Fruit fly (Drosophila melanogaster) whole organism, adult: Measurements from ENCODE around the gene CG1213.

Experiments
- CG11617 ChIP-seq: fragments of 200-800 bp; sonication (Bioruptor generic); optimal IDR thresholded peaks from 2 replicates; lab custom pipeline; 2017; ENCODE audit warnings: mild to moderate bottlenecking, missing biosample characterization, missing genetic modification reagents, missing genetic modification characterization
- CG12768 ChIP-seq: fragments of 200-800 bp; sonication (Bioruptor generic); optimal IDR thresholded peaks from 2 replicates; lab custom pipeline; 2017; ENCODE audit warnings: missing biosample characterization, missing genetic modification characterization, mild to moderate bottlenecking, moderate library complexity, missing genetic modification reagents
- CG14711 ChIP-seq: fragments of 200-800 bp; sonication (Bioruptor generic); optimal IDR thresholded peaks from 2 replicates; lab custom pipeline; 2018; ENCODE audit warnings: missing biosample characterization, mild to moderate bottlenecking, missing genetic modification characterization, moderate library complexity
- CG1620 ChIP-seq: fragments of 200-800 bp; sonication (Bioruptor generic); optimal IDR thresholded peaks from 2 replicates; lab custom pipeline; 2016; ENCODE audit warnings: missing biosample characterization, missing genetic modification characterization
- CG33017 ChIP-seq: fragments of 200-800 bp; sonication (Bioruptor generic); optimal IDR thresholded peaks from 2 replicates; lab custom pipeline; 2018; ENCODE audit warnings: missing biosample characterization, mild to moderate bottlenecking, missing genetic modification characterization, moderate library complexity
- CG5204 ChIP-seq: fragments of 200-800 bp; sonication (Bioruptor generic); optimal IDR thresholded peaks from 2 replicates; lab custom pipeline; 2016; ENCODE audit warnings: missing biosample characterization, missing genetic modification characterization
- CG7045 ChIP-seq: fragments of 200-800 bp; sonication (Bioruptor generic); optimal IDR thresholded peaks from 2 replicates; lab custom pipeline; 2017; ENCODE audit warnings: missing biosample characterization, mild to moderate bottlenecking, missing genetic modification characterization
- CG7101 ChIP-seq: fragments of 200-800 bp; sonication (Bioruptor generic); optimal IDR thresholded peaks from 2 replicates; lab custom pipeline; 2018; ENCODE audit warnings: missing biosample characterization, mild to moderate bottlenecking, missing genetic modification characterization, moderate library complexity
- Clk ChIP-seq: fragments of 200-800 bp; sonication (Bioruptor generic); optimal IDR thresholded peaks from 2 replicates; lab custom pipeline; 2017; ENCODE audit warnings: missing biosample characterization, missing genetic modification characterization
- Crg-1 ChIP-seq: fragments of 200-800 bp; sonication (Bioruptor generic); optimal IDR thresholded peaks from 2 replicates; lab custom pipeline; 2016; ENCODE audit warnings: missing biosample characterization, missing genetic modification characterization
- Hr96 ChIP-seq: fragments of 200-800 bp; sonication (Bioruptor generic); optimal IDR thresholded peaks from 2 replicates; lab custom pipeline; 2016; ENCODE audit warnings: missing biosample characterization, missing genetic modification characterization
- Mnt ChIP-seq: fragments of 200-800 bp; sonication (Bioruptor generic); optimal IDR thresholded peaks from 2 replicates; lab custom pipeline; 2016; ENCODE audit warnings: missing biosample characterization, mild to moderate bottlenecking, missing genetic modification characterization
- bab1 ChIP-seq: fragments of 200-800 bp; sonication (Bioruptor generic); optimal IDR thresholded peaks from 3 replicates; lab custom pipeline; 2019; ENCODE audit warnings: missing biosample characterization, mild to moderate bottlenecking, missing genetic modification characterization, moderate library complexity
- cic ChIP-seq: fragments of 200-800 bp; sonication (Bioruptor generic); optimal IDR thresholded peaks from 2 replicates; lab custom pipeline; 2017; ENCODE audit warnings: missing biosample characterization, mild to moderate bottlenecking, missing genetic modification characterization, moderate library complexity
- cnc ChIP-seq, 2 experiments: fragments of >200 bp; optimal IDR thresholded peaks; 2 replicates each; lab custom pipeline; 2017
- kay ChIP-seq: fragments of 200-800 bp; sonication (Bioruptor generic); peaks from one replicate; lab custom pipeline; 2016; ENCODE audit warnings: missing biosample characterization, missing genetic modification characterization, borderline replicate concordance
- ovo ChIP-seq: fragments of 200-800 bp; sonication (Bioruptor generic); optimal IDR thresholded peaks from 2 replicates; lab custom pipeline; 2016; ENCODE audit warnings: missing biosample characterization, missing genetic modification characterization
- pad ChIP-seq: fragments of 200-800 bp; sonication (Bioruptor generic); optimal IDR thresholded peaks from 3 replicates; lab custom pipeline; 2017; ENCODE audit warnings: missing biosample characterization, missing genetic modification characterization, mild to moderate bottlenecking, moderate library complexity, missing genetic modification reagents
- tj ChIP-seq: fragments of 200-800 bp; sonication (Bioruptor generic); optimal IDR thresholded peaks from 3 replicates; lab custom pipeline; 2017; ENCODE audit warnings: missing biosample characterization, mild to moderate bottlenecking, missing genetic modification characterization, moderate library complexity
- toe ChIP-seq: fragments of 200-800 bp; sonication (Bioruptor generic); optimal IDR thresholded peaks from 2 replicates; lab custom pipeline; 2016; ENCODE audit warnings: missing biosample characterization, missing genetic modification characterization

Gene CG1213

dm6 chr3R:5861218-5861902 lies 20.4 kb downstream of the CG1213 start:
- peak; percentile 30 for TF ChIP-seq Clk (GFP tag; lab: Kevin White, UChicago)
- TF ChIP-seq CG7101 (tag; lab: Kevin White, UChicago): peak; percentile 50
- no peak for TF ChIP-seq pad (GFP tag; lab: Kevin White, UChicago)
- peak; percentile 39 for TF ChIP-seq toe (GFP tag; lab: Kevin White, UChicago)
- TF ChIP-seq Hr96 (GFP tag; lab: Kevin White, UChicago): peak; percentile 33
- peak; percentile 21 for TF ChIP-seq CG7045 (GFP tag; lab: Kevin White, UChicago)
- peak; percentile 17 for TF ChIP-seq CG33017
- TF ChIP-seq cnc (optimal IDR thresholded peaks at IDR 0.05; lab: Kevin White, UChicago): no peak
- TF ChIP-seq Mnt (GFP tag; lab: Kevin White, UChicago): no peak
- no peak for TF ChIP-seq ovo
- peak; percentile 54 for TF ChIP-seq CG5204 (GFP tag; lab: Kevin White, UChicago)
- TF ChIP-seq CG1620: no peak
- no peak for TF ChIP-seq cic (GFP tag; lab: Kevin White, UChicago)
- TF ChIP-seq CG12768 (GFP tag; lab: Kevin White, UChicago): no peak
- TF ChIP-seq Crg-1: peak; percentile 0
- peak; percentile 76 for TF ChIP-seq CG11617 (GFP tag; lab: Kevin White, UChicago)
- peak; percentile 26 for TF ChIP-seq tj (GFP tag; lab: Kevin White, UChicago)
- TF ChIP-seq CG14711 (tag; lab: Kevin White, UChicago): peak; percentile 14
- peak; percentile 3 for TF ChIP-seq bab1 (GFP tag; lab: Kevin White, UChicago)
- TF ChIP-seq kay (GFP tag; lab: Kevin White, UChicago): peak; percentile 58

- TF ChIP-seq CG33017 (no peak), CG7101 (tag; lab: Kevin White, UChicago) (peak; percentile 58), kay (GFP tag; lab: Kevin White, UChicago) (no peak), CG7045 (GFP tag; lab: Kevin White, UChicago) (no peak), Crg-1 (peak; percentile 69), Clk (GFP tag; lab: Kevin White, UChicago) (no peak), CG14711 (tag; lab: Kevin White, UChicago) (peak; percentile 37), cnc (optimal IDR thresholded peaks at IDR 0.05; lab: Kevin White, UChicago) (no peak), Mnt (GFP tag; lab: Kevin White, UChicago) (peak; percentile 31), Hr96 (GFP tag; lab: Kevin White, UChicago) (peak; percentile 61), CG11617 (GFP tag; lab: Kevin White, UChicago) (no peak), toe (GFP tag; lab: Kevin White, UChicago) (peak; percentile 57), CG5204 (GFP tag; lab: Kevin White, UChicago) (peak; percentile 46), cic (GFP tag; lab: Kevin White, UChicago) (no peak), pad (GFP tag; lab: Kevin White, UChicago) (peak; percentile 51), CG1620 (peak; percentile 65), CG12768 (GFP tag; lab: Kevin White, UChicago) (peak; percentile 13), bab1 (GFP tag; lab: Kevin White, UChicago) (peak; percentile 64), ovo (no peak), tj (GFP tag; lab: Kevin White, UChicago) (peak; percentile 27)
Measured at dm6 chr3R:5862032-5862641, 21.2 kb downstream of the CG1213 start, which contains the start of gene CG2017. Gene CG2017 (minus strand): TSS chr3R:5862405.

dm6 chr3R:5871393-5871792 lies 30.4 kb downstream of the CG1213 start:
- TF ChIP-seq bab1 (GFP tag; lab: Kevin White, UChicago): no peak

dm6 chr3R:5877367-5877766 lies 36.4 kb downstream of the CG1213 start:
- TF ChIP-seq CG1620 (no peak), CG33017 (no peak), CG5204 (GFP tag; lab: Kevin White, UChicago) (no peak), CG11617 (GFP tag; lab: Kevin White, UChicago) (no peak), Clk (GFP tag; lab: Kevin White, UChicago) (no peak), kay (GFP tag; lab: Kevin White, UChicago) (no peak), ovo (no peak), CG14711 (tag; lab: Kevin White, UChicago) (no peak), CG7045 (GFP tag; lab: Kevin White, UChicago) (no peak), pad (GFP tag; lab: Kevin White, UChicago) (no peak), bab1 (GFP tag; lab: Kevin White, UChicago) (no peak), Mnt (GFP tag; lab: Kevin White, UChicago) (no peak), Hr96 (GFP tag; lab: Kevin White, UChicago) (no peak), CG12768 (GFP tag; lab: Kevin White, UChicago) (no peak)

- TF ChIP-seq Hr96 (GFP tag; lab: Kevin White, UChicago): no peak
- no peak for TF ChIP-seq cic (GFP tag; lab: Kevin White, UChicago)
- TF ChIP-seq cnc (optimal IDR thresholded peaks at IDR 0.05; lab: Kevin White, UChicago): no peak
Measured at dm6 chr3R:5881308-5881707, 40.3 kb downstream of the CG1213 start.
